Fruit fly (Drosophila melanogaster) whole organism, embryonic: Measurements from ENCODE around the gene crq.

Source experiments
- Antp ChIP-seq: fragments of 200-800 bp; sonication (Bioruptor generic); optimal IDR thresholded peaks from 3 replicates; lab custom pipeline; 2016; ENCODE audit warnings: missing biosample characterization, missing genetic modification characterization
- Blimp-1 ChIP-seq: fragments of 200-800 bp; sonication (Bioruptor generic); optimal IDR thresholded peaks from 3 replicates; lab custom pipeline; 2018; ENCODE audit warnings: missing biosample characterization, missing genetic modification characterization, mild to moderate bottlenecking, moderate library complexity, missing genetic modification reagents
- CG10267 ChIP-seq: fragments of 200-800 bp; sonication (Bioruptor generic); optimal IDR thresholded peaks from 2 replicates; lab custom pipeline; 2018; ENCODE audit warnings: missing biosample characterization, mild to moderate bottlenecking, missing genetic modification characterization, moderate library complexity
- CG13894 ChIP-seq: fragments of 200-800 bp; sonication (Bioruptor generic); optimal IDR thresholded peaks from 3 replicates; lab custom pipeline; 2018; ENCODE audit warnings: missing biosample characterization, mild to moderate bottlenecking, missing genetic modification characterization, moderate library complexity
- CG14710 ChIP-seq: fragments of 200-800 bp; sonication (Bioruptor generic); optimal IDR thresholded peaks from 3 replicates; lab custom pipeline; 2019; ENCODE audit warnings: missing biosample characterization, mild to moderate bottlenecking, missing genetic modification characterization, moderate library complexity
- CG17359 ChIP-seq: fragments of 200-800 bp; sonication (Bioruptor generic); optimal IDR thresholded peaks from 3 replicates; lab custom pipeline; 2018; ENCODE audit warnings: missing biosample characterization, mild to moderate bottlenecking, missing genetic modification characterization, moderate library complexity
- CG1792 ChIP-seq: fragments of 200-800 bp; sonication (Bioruptor generic); optimal IDR thresholded peaks from 2 replicates; lab custom pipeline; 2016; ENCODE audit warnings: missing biosample characterization, missing genetic modification characterization
- CG2678 ChIP-seq: fragments of 200-800 bp; sonication (Bioruptor generic); optimal IDR thresholded peaks from 3 replicates; lab custom pipeline; 2019; ENCODE audit warnings: missing biosample characterization, mild to moderate bottlenecking, missing genetic modification characterization, moderate library complexity
- CG30403 ChIP-seq: fragments of 200-800 bp; sonication (Bioruptor generic); optimal IDR thresholded peaks from 3 replicates; lab custom pipeline; 2016; ENCODE audit warnings: missing biosample characterization, missing genetic modification characterization
- CG3163 ChIP-seq: fragments of 200-800 bp; sonication (Bioruptor generic); optimal IDR thresholded peaks from 3 replicates; lab custom pipeline; 2016; ENCODE audit warnings: missing biosample characterization, missing genetic modification characterization
- CG3281 ChIP-seq: fragments of 200-800 bp; sonication (Bioruptor generic); optimal IDR thresholded peaks from 3 replicates; lab custom pipeline; 2017; ENCODE audit warnings: missing biosample characterization, mild to moderate bottlenecking, missing genetic modification characterization
- CG3407 ChIP-seq: fragments of 200-800 bp; sonication (Bioruptor generic); optimal IDR thresholded peaks from 2 replicates; lab custom pipeline; 2018; ENCODE audit warnings: missing biosample characterization, mild to moderate bottlenecking, missing genetic modification characterization
- CG6272 ChIP-seq: fragments of 200-800 bp; sonication (Bioruptor generic); IDR thresholded peaks from 2 replicates; pipeline ENCODE4 v1.3.6; 2022; ENCODE audit warnings: missing biosample characterization, missing genetic modification characterization
- CG9876 ChIP-seq: fragments of 200-800 bp; sonication (Bioruptor generic); optimal IDR thresholded peaks from 2 replicates; lab custom pipeline; 2016; ENCODE audit warnings: missing biosample characterization, missing genetic modification characterization
- D ChIP-seq, 2 experiments: fragments of 200-800 bp in 1 of 2; fragments of >200 bp in 1 of 2; sonication (Bioruptor generic) in 1 of 2; optimal IDR thresholded peaks; 2 replicates in 1 of 2; 3 replicates in 1 of 2; lab custom pipeline; 2017; ENCODE audit warnings: mild to moderate bottlenecking in 1 of 2, missing biosample characterization in 1 of 2, missing genetic modification characterization in 1 of 2, missing genetic modification reagents in 1 of 2
- Dbx ChIP-seq: fragments of 200-800 bp; sonication (Bioruptor generic); IDR thresholded peaks from 3 replicates; pipeline ENCODE4 v1.3.6; 2022; ENCODE audit warnings: missing biosample characterization, missing genetic modification characterization
- Dip3 ChIP-seq: fragments of 200-800 bp; sonication (Bioruptor generic); optimal IDR thresholded peaks from 3 replicates; lab custom pipeline; 2016; ENCODE audit warnings: missing biosample characterization, missing genetic modification characterization
- Dp ChIP-seq: fragments of 200-800 bp; sonication (Bioruptor generic); optimal IDR thresholded peaks from 2 replicates; lab custom pipeline; 2018; ENCODE audit warnings: missing biosample characterization, mild to moderate bottlenecking, missing genetic modification characterization, moderate library complexity
- Ets65A ChIP-seq: fragments of 200-800 bp; sonication (Bioruptor generic); peaks from one replicate; lab custom pipeline; 2016; ENCODE audit warnings: missing biosample characterization, missing genetic modification characterization
- Fer3 ChIP-seq: fragments of 200-800 bp; sonication (Bioruptor generic); optimal IDR thresholded peaks from 2 replicates; lab custom pipeline; 2018; ENCODE audit warnings: missing biosample characterization, mild to moderate bottlenecking, missing genetic modification characterization, moderate library complexity
- Hand ChIP-seq: fragments of 200-800 bp; sonication (Bioruptor generic); optimal IDR thresholded peaks from 2 replicates; lab custom pipeline; 2017; ENCODE audit warnings: mild to moderate bottlenecking, missing biosample characterization, missing genetic modification reagents, missing genetic modification characterization
- Hmx ChIP-seq: fragments of 200-800 bp; sonication (Bioruptor generic); optimal IDR thresholded peaks from 2 replicates; lab custom pipeline; 2016; ENCODE audit warnings: missing biosample characterization, missing genetic modification characterization
- Lpt ChIP-seq: fragments of >200 bp; optimal IDR thresholded peaks from 2 replicates; lab custom pipeline; 2018; ENCODE audit warnings: missing biosample characterization, missing genetic modification characterization
- MESR4 ChIP-seq: fragments of 200-800 bp; sonication (Bioruptor generic); optimal IDR thresholded peaks from 2 replicates; lab custom pipeline; 2018; ENCODE audit warnings: missing biosample characterization, mild to moderate bottlenecking, missing genetic modification characterization, moderate library complexity
- Mrtf ChIP-seq: fragments of 200-800 bp; sonication (Bioruptor generic); IDR thresholded peaks from 3 replicates; pipeline ENCODE4 v1.3.6; 2022; ENCODE audit warnings: missing biosample characterization, missing genetic modification characterization
- Myb ChIP-seq: fragments of 200-800 bp; sonication (Bioruptor generic); optimal IDR thresholded peaks from 2 replicates; lab custom pipeline; 2016; ENCODE audit warnings: missing biosample characterization, missing genetic modification characterization
- Ptx1 ChIP-seq: fragments of 200-800 bp; sonication (Bioruptor generic); IDR thresholded peaks from 2 replicates; pipeline ENCODE4 v1.3.6; 2022; ENCODE audit warnings: missing biosample characterization, missing genetic modification characterization
- Rfx ChIP-seq: fragments of 200-800 bp; sonication (Bioruptor generic); IDR thresholded peaks from 2 replicates; pipeline ENCODE4 v1.3.6; 2022; ENCODE audit warnings: missing biosample characterization, missing genetic modification characterization
- Sox102F ChIP-seq: fragments of 200-800 bp; sonication (Bioruptor generic); optimal IDR thresholded peaks from 2 replicates; lab custom pipeline; 2018; ENCODE audit warnings: missing biosample characterization, mild to moderate bottlenecking, missing genetic modification characterization, moderate library complexity
- Spps ChIP-seq: fragments of 200-800 bp; sonication (Bioruptor generic); optimal IDR thresholded peaks from 2 replicates; lab custom pipeline; 2018; ENCODE audit warnings: missing biosample characterization, mild to moderate bottlenecking, missing genetic modification characterization
- Ssrp ChIP-seq: fragments of 200-800 bp; sonication (Bioruptor generic); optimal IDR thresholded peaks from 2 replicates; lab custom pipeline; 2018; ENCODE audit warnings: missing biosample characterization, mild to moderate bottlenecking, missing genetic modification characterization, moderate library complexity
- Vsx1 ChIP-seq: fragments of 200-800 bp; sonication (Bioruptor generic); optimal IDR thresholded peaks from 2 replicates; lab custom pipeline; 2017; ENCODE audit warnings: missing biosample characterization, mild to moderate bottlenecking, missing genetic modification characterization, missing genetic modification reagents
- ac ChIP-seq: fragments of 200-800 bp; sonication (Bioruptor generic); optimal IDR thresholded peaks from 3 replicates; lab custom pipeline; 2017; ENCODE audit warnings: missing biosample characterization, mild to moderate bottlenecking, missing genetic modification characterization
- bsh ChIP-seq, 2 experiments: fragments of 200-800 bp; sonication (Bioruptor generic); optimal IDR thresholded peaks; 2 replicates each; lab custom pipeline; 2017 to 2018; ENCODE audit warnings: mild to moderate bottlenecking in 2 of 2, missing biosample characterization in 2 of 2, missing genetic modification characterization in 2 of 2, moderate library complexity in 1 of 2
- cwo ChIP-seq: fragments of 200-800 bp; sonication (Bioruptor generic); optimal IDR thresholded peaks from 3 replicates; lab custom pipeline; 2017; ENCODE audit warnings: missing biosample characterization, missing genetic modification characterization, mild to moderate bottlenecking, moderate library complexity, missing genetic modification reagents
- dan ChIP-seq: fragments of 200-800 bp; sonication (Bioruptor generic); IDR thresholded peaks from 2 replicates; pipeline ENCODE4 v1.3.6; 2022; ENCODE audit warnings: missing biosample characterization, missing genetic modification characterization
- dm ChIP-seq: fragments of 200-800 bp; sonication (Bioruptor generic); optimal IDR thresholded peaks from 3 replicates; lab custom pipeline; 2016; ENCODE audit warnings: missing biosample characterization, missing genetic modification characterization
- emc ChIP-seq: fragments of 200-800 bp; sonication (Bioruptor generic); optimal IDR thresholded peaks from 2 replicates; lab custom pipeline; 2016; ENCODE audit warnings: missing biosample characterization, missing genetic modification characterization
- en ChIP-seq: fragments of 200-800 bp; sonication (Bioruptor generic); optimal IDR thresholded peaks from 2 replicates; lab custom pipeline; 2016; ENCODE audit warnings: missing biosample characterization, missing genetic modification characterization
- eyg ChIP-seq: fragments of 200-800 bp; sonication (Bioruptor generic); optimal IDR thresholded peaks from 3 replicates; lab custom pipeline; 2016; ENCODE audit warnings: missing biosample characterization, missing genetic modification characterization
- ind ChIP-seq: fragments of 200-800 bp; sonication (Bioruptor generic); optimal IDR thresholded peaks from 3 replicates; lab custom pipeline; 2016; ENCODE audit warnings: missing biosample characterization, missing genetic modification characterization
- lola ChIP-seq, 3 experiments: fragments of >200 bp in 2 of 3; fragments of 200-800 bp in 1 of 3; sonication (Bioruptor generic) in 1 of 3; optimal IDR thresholded peaks; 2 replicates each; lab custom pipeline; 2017 to 2019; ENCODE audit warnings: missing biosample characterization in 3 of 3, missing genetic modification characterization in 3 of 3, mild to moderate bottlenecking in 1 of 3, moderate library complexity in 1 of 3
- pnt ChIP-seq: fragments of 200-800 bp; sonication (Bioruptor generic); optimal IDR thresholded peaks from 3 replicates; lab custom pipeline; 2016; ENCODE audit warnings: missing biosample characterization, missing genetic modification characterization
- shn ChIP-seq: fragments of 200-800 bp; sonication (Bioruptor generic); optimal IDR thresholded peaks from 3 replicates; lab custom pipeline; 2016; ENCODE audit warnings: missing biosample characterization, missing genetic modification characterization
- slbo ChIP-seq: fragments of 200-800 bp; sonication (Bioruptor generic); IDR thresholded peaks from 2 replicates; pipeline ENCODE4 v1.3.6; 2022; ENCODE audit warnings: missing biosample characterization, missing genetic modification characterization
- slp2 ChIP-seq: fragments of 200-800 bp; sonication (Bioruptor generic); optimal IDR thresholded peaks from 2 replicates; lab custom pipeline; 2016; ENCODE audit warnings: missing biosample characterization, missing genetic modification characterization
- vfl ChIP-seq: fragments of 200-800 bp; sonication (Bioruptor generic); optimal IDR thresholded peaks from 2 replicates; lab custom pipeline; 2016; ENCODE audit warnings: missing biosample characterization, missing genetic modification characterization
- yki ChIP-seq: fragments of >200 bp; optimal IDR thresholded peaks from 3 replicates; lab custom pipeline; 2018

The crq gene

DNA sequence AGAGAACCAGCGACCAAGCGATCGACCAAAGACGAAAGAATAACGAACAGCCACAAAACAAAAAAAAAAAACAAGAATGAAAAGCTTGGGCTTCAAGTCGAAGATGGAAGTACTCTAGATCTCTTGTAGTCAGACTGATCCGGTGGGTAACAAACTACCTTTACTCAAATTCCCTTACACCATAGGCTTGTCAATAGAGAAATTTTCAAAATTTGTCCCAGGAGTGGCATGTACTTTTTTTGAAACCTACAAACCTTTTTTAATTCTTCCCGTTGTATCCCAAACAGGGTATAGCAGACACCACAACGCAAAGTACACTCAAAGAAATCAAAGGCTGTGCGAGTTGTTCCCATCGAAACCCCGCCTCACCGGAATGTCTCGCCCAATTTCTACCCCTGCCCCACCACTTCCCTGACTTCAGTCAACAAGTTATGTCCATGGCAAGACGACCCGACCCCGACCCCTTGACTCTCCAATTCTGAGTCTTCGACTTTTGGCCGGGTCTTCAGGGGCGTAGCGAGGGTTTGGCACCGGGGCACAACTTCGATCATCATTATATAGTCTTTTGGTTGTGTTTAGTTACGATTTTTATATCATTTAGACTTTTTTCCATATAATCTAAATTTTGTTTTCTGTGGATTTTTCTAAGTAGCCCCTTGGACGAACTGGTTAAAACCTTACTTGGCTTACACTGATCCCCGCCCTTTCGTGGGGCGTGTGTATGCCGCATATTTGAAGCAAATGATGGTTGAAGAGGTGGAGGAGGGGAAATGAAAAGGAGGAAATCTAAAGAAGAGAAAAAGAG is 22.9 kb downstream of the crq start (continued):
- TF ChIP-seq lola (GFP tag; optimal IDR thresholded peaks at IDR 0.05; lab: Kevin White, UChicago) = peak in 1 of 3 experiments; percentile 68
- peak; percentile 9 for TF ChIP-seq dm (GFP tag; lab: Kevin White, UChicago)
- no peak for TF ChIP-seq en (GFP tag; lab: Kevin White, UChicago)
- peak; percentile 20 for TF ChIP-seq slp2 (GFP tag; lab: Kevin White, UChicago)
- TF ChIP-seq Sox102F (GFP tag; lab: Kevin White, UChicago) = peak; percentile 38
- TF ChIP-seq bsh (GFP tag; optimal IDR thresholded peaks at IDR 0.05; lab: Kevin White, UChicago) = peak; percentile 71 to 73
- peak; percentile 44 for TF ChIP-seq Myb (GFP tag; lab: Kevin White, UChicago)
- peak; percentile 39 for TF ChIP-seq Spps (tag; lab: Kevin White, UChicago)
- TF ChIP-seq CG3163 (GFP tag; lab: Kevin White, UChicago) = no peak
- TF ChIP-seq Ets65A (GFP tag; lab: Kevin White, UChicago) = peak; percentile 97
- TF ChIP-seq CG2678 (tag; lab: Kevin White, UChicago) = peak; percentile 66
- TF ChIP-seq CG9876 (GFP tag; lab: Kevin White, UChicago) = peak; percentile 26
- TF ChIP-seq D (optimal IDR thresholded peaks at IDR 0.05; lab: Kevin White, UChicago) = no peak
- peak; percentile 12 for TF ChIP-seq D (GFP tag; optimal IDR thresholded peaks at IDR 0.05; lab: Kevin White, UChicago)
- TF ChIP-seq slbo (GFP tag; lab: Robert Waterston, UW) = peak; percentile 66
- 0 out of 3 replicates have a peak, but pooled peaks have one; percentile 23 for TF ChIP-seq Dbx
- TF ChIP-seq CG10267 (tag; lab: Kevin White, UChicago) = peak; percentile 43
- TF ChIP-seq Rfx = peak; percentile 64; the same call in 1 of the 2 replicates
- TF ChIP-seq Fer3 (tag; lab: Kevin White, UChicago) = peak; percentile 10
- TF ChIP-seq Dip3 (GFP tag; lab: Kevin White, UChicago) = peak; percentile 60
- no peak for TF ChIP-seq Hand
- peak; percentile 39 for TF ChIP-seq eyg (GFP tag; lab: Kevin White, UChicago)
- TF ChIP-seq CG3281 (GFP tag; lab: Kevin White, UChicago) = peak; percentile 47
- peak; percentile 48 for TF ChIP-seq pnt (GFP tag; lab: Kevin White, UChicago)
- TF ChIP-seq Blimp-1 (GFP tag; lab: Kevin White, UChicago) = peak; percentile 59
- peak; percentile 36 for TF ChIP-seq Ssrp (tag; lab: Kevin White, UChicago)
- TF ChIP-seq Antp (GFP tag; lab: Kevin White, UChicago) = peak; percentile 55
- no peak for TF ChIP-seq ac (GFP tag; lab: Kevin White, UChicago)
- TF ChIP-seq CG3407 = peak; percentile 2
- no peak for TF ChIP-seq MESR4
- TF ChIP-seq ind (GFP tag; lab: Kevin White, UChicago) = peak; percentile 59
- TF ChIP-seq Vsx1 (GFP tag; lab: Kevin White, UChicago) = peak; percentile 31
- TF ChIP-seq yki (lab: Kevin White, UChicago) = no peak
- peak; percentile 48 for TF ChIP-seq CG14710 (tag; lab: Kevin White, UChicago)
- TF ChIP-seq CG1792 (GFP tag; lab: Kevin White, UChicago) = peak; percentile 5
- peak; percentile 7 for TF ChIP-seq CG17359
- TF ChIP-seq vfl = peak; percentile 59
- no peak for TF ChIP-seq Dp
- TF ChIP-seq CG6272 (GFP tag; lab: Robert Waterston, UW) = 0 out of 2 replicates have a peak, but pooled peaks have one; percentile 49
- TF ChIP-seq Mrtf (GFP tag; lab: Robert Waterston, UW) = peak; percentile 35; the same call in 1 of the 3 replicates
- no peak for TF ChIP-seq Hmx
- TF ChIP-seq dan = 0 out of 2 replicates have a peak, but pooled peaks have one; percentile 45
- no peak for TF ChIP-seq cwo (GFP tag; lab: Kevin White, UChicago)
- 0 out of 2 replicates have a peak, but pooled peaks have one; percentile 27 for TF ChIP-seq Ptx1 (GFP tag; lab: Robert Waterston, UW)
- TF ChIP-seq CG13894 (tag; lab: Kevin White, UChicago) = peak; percentile 41
- TF ChIP-seq Lpt (GFP tag; lab: Kevin White, UChicago) = no peak
- peak; percentile 71 for TF ChIP-seq CG30403 (GFP tag; lab: Kevin White, UChicago)
- TF ChIP-seq emc (GFP tag; lab: Kevin White, UChicago) = no peak
- peak; percentile 36 for TF ChIP-seq shn (GFP tag; lab: Kevin White, UChicago)
